Worm (Caenorhabditis elegans) whole organism, L4 larva: ENCODE measurements around the gene fbxa-185.

ENCODE experiments used
- mxl-2 ChIP-seq: fragments of 200-800 bp; sonication (Bioruptor generic); conservative IDR thresholded peaks from 2 replicates; pipeline ENCODE4 v1.3.6; 2022; ENCODE audit warnings: missing genetic modification reagents, missing genetic modification characterization, missing compliant biosample characterization
- pha-4 ChIP-seq, 2 experiments: fragments of 150-350 bp in 1 of 2; fragments of 200-800 bp in 1 of 2; sonication (Bioruptor generic) in 1 of 2; IDR thresholded peaks in 1 of 2; optimal IDR thresholded peaks in 1 of 2; 2 replicates each; pipeline versions ENCODE4 v1.3.6 to Lab custom; 2014 to 2022; ENCODE audit warnings: missing genetic modification characterization in 2 of 2, missing genetic modification reagents in 2 of 2, missing biosample characterization in 1 of 2, missing compliant biosample characterization in 1 of 2
- pqm-1 ChIP-seq: sonication (generic microtip); optimal IDR thresholded peaks from 2 replicates; lab custom pipeline; 2017; ENCODE audit warnings: missing biosample characterization, missing genetic modification characterization

- TF ChIP-seq pqm-1 (tag; lab: Kevin White, UChicago) (no peak), pha-4 (GFP tag; IDR thresholded peaks at IDR 0.05; lab: Robert Waterston, UW) (no peak), pha-4 (tag; optimal IDR thresholded peaks at IDR 0.05; lab: Kevin White, UChicago) (no peak), mxl-2 (GFP tag; lab: Robert Waterston, UW) (no peak)
Measured at ce11 chrV:17292740-17293139, 38.7 kb upstream of the fbxa-185 start.
